Fruit fly (Drosophila melanogaster) whole organism, embryonic: Measurements from ENCODE around the gene Vha16-5.

ENCODE experiments used
- Aef1 ChIP-seq: fragments of 200-800 bp; sonication (Bioruptor generic); IDR thresholded peaks from 3 replicates; pipeline ENCODE4 v1.3.6; 2022; ENCODE audit warnings: missing biosample characterization, missing genetic modification characterization
- Atf-2 ChIP-seq: fragments of 200-800 bp; sonication (Bioruptor generic); optimal IDR thresholded peaks from 2 replicates; lab custom pipeline; 2016; ENCODE audit warnings: missing biosample characterization, missing genetic modification characterization
- CG10267 ChIP-seq: fragments of 200-800 bp; sonication (Bioruptor generic); optimal IDR thresholded peaks from 2 replicates; lab custom pipeline; 2018; ENCODE audit warnings: missing biosample characterization, mild to moderate bottlenecking, missing genetic modification characterization, moderate library complexity
- CG13287 ChIP-seq: fragments of 200-800 bp; sonication (Bioruptor generic); IDR thresholded peaks from 2 replicates; pipeline ENCODE4 v1.3.6; 2022; ENCODE audit warnings: missing biosample characterization, missing genetic modification characterization; ENCODE audit not compliant: partially characterized antibody
- CG13296 ChIP-seq: fragments of 200-800 bp; sonication (Bioruptor generic); optimal IDR thresholded peaks from 3 replicates; lab custom pipeline; 2018; ENCODE audit warnings: missing biosample characterization, mild to moderate bottlenecking, missing genetic modification characterization
- CG14667 ChIP-seq: fragments of 200-800 bp; sonication (Bioruptor generic); IDR thresholded peaks from 2 replicates; pipeline ENCODE4 v1.3.6; 2022; ENCODE audit warnings: missing biosample characterization, missing genetic modification characterization
- CG14860 ChIP-seq: fragments of 200-800 bp; sonication (Bioruptor generic); IDR thresholded peaks from 3 replicates; pipeline ENCODE4 v1.3.6; 2022; ENCODE audit warnings: missing biosample characterization, missing genetic modification characterization; ENCODE audit not compliant: partially characterized antibody
- CG15696 ChIP-seq: fragments of 200-800 bp; sonication (Bioruptor generic); optimal IDR thresholded peaks from 2 replicates; lab custom pipeline; 2019; ENCODE audit warnings: missing biosample characterization, mild to moderate bottlenecking, missing genetic modification characterization, moderate library complexity
- CG1603 ChIP-seq: fragments of 200-800 bp; sonication (Bioruptor generic); optimal IDR thresholded peaks from 2 replicates; lab custom pipeline; 2019; ENCODE audit warnings: missing biosample characterization, mild to moderate bottlenecking, missing genetic modification characterization, moderate library complexity
- CG16813 ChIP-seq: fragments of 200-800 bp; sonication (Bioruptor generic); IDR thresholded peaks from 3 replicates; pipeline ENCODE4 v1.3.6; 2022; ENCODE audit warnings: missing biosample characterization, missing genetic modification characterization; ENCODE audit not compliant: partially characterized antibody
- CG17186 ChIP-seq: fragments of 200-800 bp; sonication (Bioruptor generic); optimal IDR thresholded peaks from 3 replicates; lab custom pipeline; 2017; ENCODE audit warnings: missing biosample characterization, missing genetic modification reagents, missing genetic modification characterization
- CG17912 ChIP-seq: fragments of 200-800 bp; sonication (Bioruptor generic); optimal IDR thresholded peaks from 2 replicates; lab custom pipeline; 2018; ENCODE audit warnings: missing biosample characterization, mild to moderate bottlenecking, missing genetic modification characterization
- CG1832 ChIP-seq: fragments of 200-800 bp; sonication (Bioruptor generic); optimal IDR thresholded peaks from 2 replicates; lab custom pipeline; 2017; ENCODE audit warnings: missing biosample characterization, mild to moderate bottlenecking, missing genetic modification characterization, inconsistent platforms
- CG18599 ChIP-seq: fragments of 200-800 bp; sonication (Bioruptor generic); optimal IDR thresholded peaks from 3 replicates; lab custom pipeline; 2017; ENCODE audit warnings: missing biosample characterization, missing genetic modification characterization, mild to moderate bottlenecking, moderate library complexity, missing genetic modification reagents
- CG2116 ChIP-seq: fragments of 200-800 bp; sonication (Bioruptor generic); optimal IDR thresholded peaks from 3 replicates; lab custom pipeline; 2018; ENCODE audit warnings: missing biosample characterization, mild to moderate bottlenecking, missing genetic modification characterization
- CG2889 ChIP-seq: fragments of 200-800 bp; sonication (Bioruptor generic); IDR thresholded peaks from 3 replicates; pipeline ENCODE4 v1.3.6; 2022; ENCODE audit warnings: missing biosample characterization, missing genetic modification characterization
- CG30403 ChIP-seq: fragments of 200-800 bp; sonication (Bioruptor generic); optimal IDR thresholded peaks from 3 replicates; lab custom pipeline; 2016; ENCODE audit warnings: missing biosample characterization, missing genetic modification characterization
- CG3726 ChIP-seq: fragments of 200-800 bp; sonication (Bioruptor generic); IDR thresholded peaks from 3 replicates; pipeline ENCODE4, ENCODE4 v1.3.6; 2022; ENCODE audit warnings: missing biosample characterization, missing genetic modification characterization
- CG4328 ChIP-seq: fragments of 200-800 bp; sonication (Bioruptor generic); optimal IDR thresholded peaks from 3 replicates; lab custom pipeline; 2017; ENCODE audit warnings: missing biosample characterization, missing genetic modification reagents, missing genetic modification characterization
- CG4404 ChIP-seq: fragments of 200-800 bp; sonication (Bioruptor generic); IDR thresholded peaks from 2 replicates; pipeline ENCODE4 v1.3.6; 2022; ENCODE audit warnings: missing biosample characterization, missing genetic modification characterization
- CG4730 ChIP-seq: fragments of 200-800 bp; sonication (Bioruptor generic); IDR thresholded peaks from 2 replicates; pipeline ENCODE4 v1.3.6; 2022; ENCODE audit warnings: missing biosample characterization, missing genetic modification characterization
- CG5180 ChIP-seq: fragments of 200-800 bp; sonication (Bioruptor generic); optimal IDR thresholded peaks from 3 replicates; lab custom pipeline; 2017; ENCODE audit warnings: missing biosample characterization, missing genetic modification characterization, mild to moderate bottlenecking, moderate library complexity, missing genetic modification reagents
- CG7357 ChIP-seq: fragments of 200-800 bp; sonication (Bioruptor generic); IDR thresholded peaks from 3 replicates; pipeline ENCODE4 v1.3.6; 2022; ENCODE audit warnings: missing biosample characterization, missing genetic modification characterization
- CG8290 ChIP-seq, 3 experiments: fragments of 200-800 bp; sonication (Bioruptor generic); optimal IDR thresholded peaks; 2 replicates each; lab custom pipeline; 2016 to 2019; ENCODE audit warnings: missing biosample characterization in 3 of 3, missing genetic modification characterization in 3 of 3, mild to moderate bottlenecking in 2 of 3, moderate library complexity in 1 of 3
- CG9215 ChIP-seq: fragments of 200-800 bp; sonication (Bioruptor generic); IDR thresholded peaks from 2 replicates; pipeline ENCODE4 v1.3.6; 2022; ENCODE audit warnings: missing biosample characterization, missing genetic modification characterization
- CoRest ChIP-seq: fragments of 200-800 bp; sonication (Bioruptor generic); optimal IDR thresholded peaks from 3 replicates; lab custom pipeline; 2018; ENCODE audit warnings: missing biosample characterization, mild to moderate bottlenecking, missing genetic modification characterization, moderate library complexity
- Gug ChIP-seq: fragments of 200-800 bp; sonication (Bioruptor generic); IDR thresholded peaks from 4 replicates; pipeline ENCODE4 v1.3.6; 2022; ENCODE audit warnings: missing biosample characterization, missing genetic modification characterization
- H15 ChIP-seq: fragments of 200-800 bp; sonication (Bioruptor generic); IDR thresholded peaks from 3 replicates; pipeline ENCODE4 v1.3.6; 2022; ENCODE audit warnings: missing biosample characterization, missing genetic modification characterization
- H2.0 ChIP-seq: fragments of 200-800 bp; sonication (Bioruptor generic); IDR thresholded peaks from 2 replicates; pipeline ENCODE4 v1.3.6; 2022; ENCODE audit warnings: missing biosample characterization, missing genetic modification characterization
- Max ChIP-seq: fragments of 200-800 bp; sonication (Bioruptor generic); optimal IDR thresholded peaks from 2 replicates; lab custom pipeline; 2016; ENCODE audit warnings: missing biosample characterization, mild to moderate bottlenecking, missing genetic modification characterization
- Med ChIP-seq: fragments of 200-800 bp; sonication (Bioruptor generic); peaks from one replicate; lab custom pipeline; 2016; ENCODE audit warnings: missing biosample characterization, missing genetic modification characterization, mild to moderate bottlenecking, inconsistent platforms, moderate library complexity
- Myb ChIP-seq: fragments of 200-800 bp; sonication (Bioruptor generic); optimal IDR thresholded peaks from 2 replicates; lab custom pipeline; 2016; ENCODE audit warnings: missing biosample characterization, missing genetic modification characterization
- Poxn ChIP-seq: fragments of 200-800 bp; sonication (Bioruptor generic); IDR thresholded peaks from 2 replicates; pipeline ENCODE4 v1.3.6; 2022; ENCODE audit warnings: missing biosample characterization, missing genetic modification characterization
- Scr ChIP-seq: fragments of 200-800 bp; sonication (Bioruptor generic); IDR thresholded peaks from 2 replicates; pipeline ENCODE4 v1.3.6; 2022; ENCODE audit warnings: missing biosample characterization, missing genetic modification characterization; ENCODE audit not compliant: partially characterized antibody
- TFAM ChIP-seq: fragments of 200-800 bp; sonication (Bioruptor generic); optimal IDR thresholded peaks from 2 replicates; lab custom pipeline; 2017; ENCODE audit warnings: missing biosample characterization, missing genetic modification characterization, inconsistent platforms
- chm ChIP-seq: fragments of 200-800 bp; sonication (Bioruptor generic); IDR thresholded peaks from 2 replicates; pipeline ENCODE4 v1.3.6; 2022; ENCODE audit warnings: missing biosample characterization, missing genetic modification characterization
- croc ChIP-seq: fragments of 200-800 bp; sonication (Bioruptor generic); conservative IDR thresholded peaks from 3 replicates; pipeline ENCODE4 v1.3.6; 2022; ENCODE audit warnings: missing biosample characterization, missing genetic modification characterization
- gsb-n ChIP-seq: fragments of 200-800 bp; sonication (Bioruptor generic); optimal IDR thresholded peaks from 3 replicates; lab custom pipeline; 2018; ENCODE audit warnings: missing biosample characterization, mild to moderate bottlenecking, missing genetic modification characterization
- insv ChIP-seq, 2 experiments: fragments of 200-800 bp; sonication (Bioruptor generic); optimal IDR thresholded peaks; 3 replicates each; lab custom pipeline; 2016 to 2018; ENCODE audit warnings: missing biosample characterization in 2 of 2, missing genetic modification characterization in 2 of 2
- inv ChIP-seq: fragments of 200-800 bp; sonication (Bioruptor generic); IDR thresholded peaks from 2 replicates; pipeline ENCODE4 v1.3.6; 2022; ENCODE audit warnings: missing biosample characterization, missing genetic modification characterization; ENCODE audit not compliant: partially characterized antibody
- jigr1 ChIP-seq: fragments of 200-800 bp; sonication (Bioruptor generic); IDR thresholded peaks from 3 replicates; pipeline ENCODE4 v1.3.6; 2022; ENCODE audit warnings: missing biosample characterization, missing genetic modification characterization
- jumu ChIP-seq: fragments of 200-800 bp; sonication (Bioruptor generic); optimal IDR thresholded peaks from 3 replicates; lab custom pipeline; 2016; ENCODE audit warnings: missing biosample characterization, missing genetic modification characterization
- kay ChIP-seq: fragments of 200-800 bp; sonication (Bioruptor generic); optimal IDR thresholded peaks from 2 replicates; lab custom pipeline; 2016; ENCODE audit warnings: missing biosample characterization, missing genetic modification characterization
- lbe ChIP-seq: fragments of 200-800 bp; sonication (Bioruptor generic); optimal IDR thresholded peaks from 2 replicates; lab custom pipeline; 2016; ENCODE audit warnings: missing biosample characterization, mild to moderate bottlenecking, missing genetic modification characterization
- mirr ChIP-seq: fragments of 200-800 bp; sonication (Bioruptor generic); optimal IDR thresholded peaks from 3 replicates; lab custom pipeline; 2018; ENCODE audit warnings: missing biosample characterization, mild to moderate bottlenecking, missing genetic modification characterization
- org-1 ChIP-seq: fragments of 200-800 bp; sonication (Bioruptor generic); optimal IDR thresholded peaks from 2 replicates; lab custom pipeline; 2017; ENCODE audit warnings: missing biosample characterization, missing genetic modification characterization
- sens-2 ChIP-seq: fragments of 200-800 bp; sonication (Bioruptor generic); IDR thresholded peaks from 2 replicates; pipeline ENCODE4 v1.3.6; 2022; ENCODE audit warnings: missing biosample characterization, missing genetic modification characterization
- trh ChIP-seq: fragments of 200-800 bp; sonication (Bioruptor generic); optimal IDR thresholded peaks from 2 replicates; lab custom pipeline; 2016; ENCODE audit warnings: missing biosample characterization, missing genetic modification characterization
- twi ChIP-seq: fragments of 200-800 bp; optimal IDR thresholded peaks from 2 replicates; lab custom pipeline; 2019; ENCODE audit warnings: missing biosample characterization, mild to moderate bottlenecking, missing genetic modification characterization, moderate library complexity
- vvl ChIP-seq: fragments of 200-800 bp; sonication (Bioruptor generic); IDR thresholded peaks from 2 replicates; pipeline ENCODE4 v1.3.6; 2022; ENCODE audit warnings: missing biosample characterization, missing genetic modification characterization

The Vha16-5 gene

dm6 chr2L:10769708-10770107, 32.9 kb upstream of the Vha16-5 start, which contains the start of gene CG6724 (continued):
- TF ChIP-seq CG2116 (GFP tag; lab: Kevin White, UChicago) (peak; percentile 92), CG10267 (peak; percentile 37), kay (GFP tag; lab: Kevin White, UChicago) (no peak), CG17912 (no peak), Scr (peak; percentile 68), CG16813 (GFP tag; lab: Robert Waterston, UW) (peak; percentile 63), CG1603 (tag; lab: Kevin White, UChicago) (no peak), twi (tag; lab: Kevin White, UChicago) (no peak), CG14860 (GFP tag; lab: Robert Waterston, UW) (peak; percentile 45), Myb (GFP tag; lab: Kevin White, UChicago) (peak; percentile 98), CG2889 (GFP tag; lab: Robert Waterston, UW) (no peak), CG13287 (GFP tag; lab: Robert Waterston, UW) (peak; percentile 80), trh (GFP tag; lab: Kevin White, UChicago) (no peak), org-1 (GFP tag; lab: Kevin White, UChicago) (no peak), CoRest (tag; lab: Kevin White, UChicago) (peak; percentile 4), Gug (GFP tag; lab: Robert Waterston, UW) (no peak), jumu (GFP tag; lab: Kevin White, UChicago) (no peak), CG1832 (GFP tag; lab: Kevin White, UChicago) (no peak), sens-2 (GFP tag; lab: Robert Waterston, UW) (no peak), lbe (GFP tag; lab: Kevin White, UChicago) (no peak), CG17186 (GFP tag; lab: Kevin White, UChicago) (peak; percentile 65), CG4328 (GFP tag; lab: Kevin White, UChicago) (no peak), insv (GFP tag; optimal IDR thresholded peaks at IDR 0.05; lab: Kevin White, UChicago) (no peak), CG14667 (no peak), CG13296 (GFP tag; lab: Kevin White, UChicago) (no peak), croc (GFP tag; lab: Robert Waterston, UW) (no peak), gsb-n (no peak)
- TF ChIP-seq, all 482 proteins: peak for 61

dm6 chr2L:10767597-10768188, 30.9 kb upstream of the Vha16-5 start, which contains the start of gene Ubc2:
Gene Ubc2, minus strand, starts transcription at chr2L:10768006.
- TF ChIP-seq mirr (no peak), CG5180 (GFP tag; lab: Kevin White, UChicago) (no peak), Myb (GFP tag; lab: Kevin White, UChicago) (peak; percentile 87), CG7357 (no peak), sens-2 (GFP tag; lab: Robert Waterston, UW) (no peak), CG4730 (GFP tag; lab: Robert Waterston, UW) (no peak), inv (GFP tag; lab: Robert Waterston, UW) (peak; percentile 65; the same call in 1 of the 2 replicates), CG30403 (GFP tag; lab: Kevin White, UChicago) (peak; percentile 37), CG15696 (tag; lab: Kevin White, UChicago) (no peak), CG9215 (GFP tag; lab: Robert Waterston, UW) (no peak), CG3726 (GFP tag; lab: Robert Waterston, UW) (no peak), Atf-2 (GFP tag; lab: Kevin White, UChicago) (no peak), jigr1 (no peak), H15 (GFP tag; lab: Robert Waterston, UW) (no peak), H2.0 (GFP tag; lab: Robert Waterston, UW) (no peak), TFAM (GFP tag; lab: Kevin White, UChicago) (no peak), CG4404 (no peak), CG8290 (GFP tag; optimal IDR thresholded peaks at IDR 0.05; lab: Kevin White, UChicago) (peak; percentile 17), CG8290 (tag; optimal IDR thresholded peaks at IDR 0.05; lab: Kevin White, UChicago) (no peak), CG18599 (no peak), vvl (peak; percentile 61), Poxn (GFP tag; lab: Robert Waterston, UW) (no peak), chm (GFP tag; lab: Robert Waterston, UW) (no peak), Aef1 (GFP tag; lab: Robert Waterston, UW) (no peak), Med (peak; percentile 93), Max (GFP tag; lab: Kevin White, UChicago) (peak; percentile 4)
